Worm (Caenorhabditis elegans): ENCODE results near the gene abu-10.

DNA sequence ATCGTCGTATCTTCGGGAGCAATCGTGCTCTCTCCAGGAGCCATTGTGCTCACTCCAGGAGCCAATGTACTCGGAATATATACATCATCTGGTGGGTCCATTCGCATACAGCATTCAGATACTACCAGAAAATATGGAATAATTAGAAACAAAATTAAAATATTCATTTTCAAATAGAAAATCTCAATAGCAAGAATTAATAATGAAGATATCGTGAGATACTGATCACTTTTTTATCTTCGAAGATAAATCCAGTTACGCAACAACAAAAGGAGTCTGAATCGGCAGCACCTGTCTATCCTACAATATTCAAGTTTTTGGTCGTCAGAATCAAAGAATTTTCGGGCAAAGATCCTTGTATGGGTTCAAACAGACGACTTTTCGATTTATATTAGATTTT is 29.3 kb upstream of the abu-10 start, which contains the start of gene F47B7.5:
- no peak for TF ChIP-seq nhr-11 (tag; optimal IDR thresholded peaks at IDR 0.05)
- no peak for TF ChIP-seq skn-1 (tag; optimal IDR thresholded peaks at IDR 0.05)
- TF ChIP-seq lin-15B (tag; optimal IDR thresholded peaks at IDR 0.05) = no peak
- no peak for TF ChIP-seq efl-1 (optimal IDR thresholded peaks at IDR 0.05)
- TF ChIP-seq efl-1 (GFP tag; optimal IDR thresholded peaks at IDR 0.05 in 1 of 2) = no peak
- TF ChIP-seq mef-2 (tag; optimal IDR thresholded peaks at IDR 0.05) = no peak
- no peak for TF ChIP-seq tlp-1 (tag; optimal IDR thresholded peaks at IDR 0.05)
- no peak for TF ChIP-seq ceh-82 (tag; optimal IDR thresholded peaks at IDR 0.05)
- no peak for TF ChIP-seq ama-1 (optimal IDR thresholded peaks at IDR 0.05)
- no peak for TF ChIP-seq fkh-4 (tag; optimal IDR thresholded peaks at IDR 0.05; ENCODE audit: borderline replicate concordance)
